Worm (Caenorhabditis elegans): ENCODE measurements around the gene T07F8.4.
"Not testable (repeated sequence)": the region's sequence is repeated elsewhere in the genome, so short reads cannot be mapped to it uniquely, and the experiment has no call there.

The T07F8.4 gene

ce11 chrII:7098578-7098977 lies 33.3 kb downstream of the T07F8.4 start, which contains the start of gene mct-5:
mct-5 (minus strand) TSS chrII:7098593.
- TF ChIP-seq elt-1 (tag; optimal IDR thresholded peaks at IDR 0.05; ENCODE audit: borderline replicate concordance, insufficient read depth) (no peak), drap-1 (GFP tag; optimal IDR thresholded peaks at IDR 0.05) (no peak), sptf-1 (tag; optimal IDR thresholded peaks at IDR 0.05) (no peak), ztf-11 (tag; optimal IDR thresholded peaks at IDR 0.05) (no peak), bed-3 (GFP tag; optimal IDR thresholded peaks at IDR 0.05) (no peak), zip-8 (tag; optimal IDR thresholded peaks at IDR 0.05) (no peak)

ce11 chrII:7095970-7096369 lies 35.9 kb downstream of the T07F8.4 start:
- TF ChIP-seq bed-3 (GFP tag; optimal IDR thresholded peaks at IDR 0.05) (no peak), ztf-11 (tag; optimal IDR thresholded peaks at IDR 0.05) (no peak), sem-2 (GFP tag; optimal IDR thresholded peaks at IDR 0.05) (no peak), lsy-2 (tag; optimal IDR thresholded peaks at IDR 0.05) (no peak), M03D4.4 (tag; optimal IDR thresholded peaks at IDR 0.05) (no peak), nhr-76 (tag; optimal IDR thresholded peaks at IDR 0.05) (no peak), elt-3 (tag; optimal IDR thresholded peaks at IDR 0.05) (no peak)

- TF ChIP-seq lsy-2 (tag; optimal IDR thresholded peaks at IDR 0.05) (no peak), lin-32 (GFP tag; optimal IDR thresholded peaks at IDR 0.05) (no peak), lin-13 (tag; optimal IDR thresholded peaks at IDR 0.05) (no peak), cnd-1 (tag; optimal IDR thresholded peaks at IDR 0.05) (no peak), bed-3 (GFP tag; optimal IDR thresholded peaks at IDR 0.05) (no peak), unc-62 (GFP tag; optimal IDR thresholded peaks at IDR 0.05) (no peak), zip-8 (tag; optimal IDR thresholded peaks at IDR 0.05) (no peak), nhr-76 (tag; optimal IDR thresholded peaks at IDR 0.05) (no peak), nhr-2 (tag; optimal IDR thresholded peaks at IDR 0.05) (no peak), blmp-1 (tag; optimal IDR thresholded peaks at IDR 0.05) (no peak)
Observed at ce11 chrII:7093339-7093821, 38.5 kb downstream of the T07F8.4 start, which contains the start of gene T02G5.3. T02G5.3 (plus strand) TSS chrII:7093389.

ce11 chrII:7090852-7091251 lies 41.0 kb downstream of the T07F8.4 start:
- peak; percentile 78 for TF ChIP-seq nhr-2 (tag; optimal IDR thresholded peaks at IDR 0.05)
- peak; percentile 21 for TF ChIP-seq cnd-1 (tag; optimal IDR thresholded peaks at IDR 0.05)
- no peak for TF ChIP-seq nhr-28 (tag; optimal IDR thresholded peaks at IDR 0.05)
- peak; percentile 93 for TF ChIP-seq zip-8 (tag; optimal IDR thresholded peaks at IDR 0.05)

ce11 chrII:7090085-7090484 lies 41.7 kb downstream of the T07F8.4 start:
- TF ChIP-seq unc-62 (GFP tag; optimal IDR thresholded peaks at IDR 0.05) (no peak), ces-1 (GFP tag; optimal IDR thresholded peaks at IDR 0.05) (peak; percentile 9)

- not testable (repeated sequence) for TF ChIP-seq snpc-4 (tag; optimal IDR thresholded peaks at IDR 0.05); nhr-237 (tag; optimal IDR thresholded peaks at IDR 0.05); ceh-43 (GFP tag; optimal IDR thresholded peaks at IDR 0.05)
Observed at ce11 chrII:7084021-7084420, 47.8 kb downstream of the T07F8.4 start, which contains the start of the genes T02G5.14 and T02G5.15. T02G5.14 (plus strand) TSS chrII:7084321. T02G5.15 (plus strand) TSS chrII:7084321.

Data from whole organism, mixed stage, embryonic.